Worm (Caenorhabditis elegans) whole organism, L4 larva: Measurements from ENCODE around the gene nspf-2.
"Not testable (repeated sequence)": the region's sequence is repeated elsewhere in the genome, so short reads cannot be mapped to it uniquely, and the experiment has no call there.

ENCODE experiments used
- F10B5.3 ChIP-seq: sonication (generic microtip); optimal IDR thresholded peaks from 2 replicates; lab custom pipeline; 2016; ENCODE audit warnings: mild to moderate bottlenecking, missing genetic modification characterization, missing compliant biosample characterization
- F49E8.2 ChIP-seq: sonication (generic microtip); optimal IDR thresholded peaks from 2 replicates; lab custom pipeline; 2016; ENCODE audit warnings: missing compliant biosample characterization, mild to moderate bottlenecking, missing genetic modification characterization, borderline replicate concordance
- Y48G9A.11 ChIP-seq: fragments of 200-800 bp; sonication (Bioruptor generic); IDR thresholded peaks from 2 replicates; pipeline ENCODE4 v1.3.6; 2022; ENCODE audit warnings: missing genetic modification reagents, missing genetic modification characterization, missing compliant biosample characterization
- aha-1 ChIP-seq: fragments of 150-350 bp; peaks from one replicate; lab custom pipeline; 2014; ENCODE audit warnings: missing biosample characterization, missing genetic modification characterization
- ama-1 ChIP-seq: fragments of 150-350 bp; optimal IDR thresholded peaks from 2 replicates; lab custom pipeline; 2014; ENCODE audit warnings: inconsistent platforms, mixed read lengths
- attf-4 ChIP-seq: sonication (generic microtip); optimal IDR thresholded peaks from 3 replicates; lab custom pipeline; 2017; ENCODE audit warnings: missing biosample characterization, missing genetic modification characterization
- ceh-28 ChIP-seq: fragments of 150-350 bp; optimal IDR thresholded peaks from 2 replicates; lab custom pipeline; 2014; ENCODE audit warnings: missing biosample characterization, missing genetic modification reagents, missing genetic modification characterization
- ceh-44 ChIP-seq: fragments of 200-800 bp; sonication (Bioruptor generic); IDR thresholded peaks from 2 replicates; pipeline ENCODE4 v1.3.6; 2022; ENCODE audit warnings: missing genetic modification reagents, missing genetic modification characterization, missing compliant biosample characterization
- ceh-62 ChIP-seq: sonication (generic microtip); optimal IDR thresholded peaks from 2 replicates; lab custom pipeline; 2017; ENCODE audit warnings: missing biosample characterization, missing genetic modification characterization
- daf-12 ChIP-seq: fragments of 150-350 bp; optimal IDR thresholded peaks from 2 replicates; lab custom pipeline; 2014; ENCODE audit warnings: missing biosample characterization, missing genetic modification reagents, missing genetic modification characterization
- daf-19 ChIP-seq: fragments of 200-800 bp; sonication (Bioruptor generic); conservative IDR thresholded peaks from 2 replicates; pipeline ENCODE4 v1.3.6; 2022; ENCODE audit warnings: missing genetic modification characterization, missing compliant biosample characterization
- daf-8 ChIP-seq: fragments of 200-800 bp; sonication (Bioruptor generic); IDR thresholded peaks from 2 replicates; pipeline ENCODE4 v1.3.6; 2022; ENCODE audit warnings: missing genetic modification characterization, missing compliant biosample characterization
- dmd-6 ChIP-seq: fragments of 200-800 bp; sonication (Bioruptor generic); IDR thresholded peaks from 2 replicates; pipeline ENCODE4 v1.3.6; 2022; ENCODE audit warnings: missing genetic modification reagents, missing genetic modification characterization, missing compliant biosample characterization
- dmd-8 ChIP-seq: fragments of 200-800 bp; sonication (Bioruptor generic); IDR thresholded peaks from 2 replicates; pipeline ENCODE4 v1.3.6; 2022; ENCODE audit warnings: missing genetic modification characterization, missing compliant biosample characterization
- duxl-1 ChIP-seq: sonication (generic microtip); optimal IDR thresholded peaks from 2 replicates; lab custom pipeline; 2016; ENCODE audit warnings: mild to moderate bottlenecking, missing genetic modification characterization, moderate library complexity, missing compliant biosample characterization; ENCODE audit not compliant: poor library complexity
- dve-1 ChIP-seq: sonication (generic microtip); optimal IDR thresholded peaks from 2 replicates; lab custom pipeline; 2017; ENCODE audit warnings: antibody characterized with exemption, mild to moderate bottlenecking, missing genetic modification characterization, missing compliant biosample characterization; ENCODE audit not compliant: insufficient read depth
- egl-27 ChIP-seq: sonication (generic microtip); optimal IDR thresholded peaks from 3 replicates; lab custom pipeline; 2017; ENCODE audit warnings: missing biosample characterization, missing genetic modification reagents, missing genetic modification characterization
- fos-1 ChIP-seq: fragments of 150-350 bp; optimal IDR thresholded peaks from 2 replicates; lab custom pipeline; 2014; ENCODE audit warnings: missing biosample characterization, missing genetic modification characterization
- hlh-11 ChIP-seq: fragments of 200-800 bp; sonication (Bioruptor generic); optimal IDR thresholded peaks from 2 replicates; lab custom pipeline; 2018; ENCODE audit warnings: mild to moderate bottlenecking, missing genetic modification characterization, missing compliant biosample characterization
- jun-1 ChIP-seq: fragments of 150-350 bp; optimal IDR thresholded peaks from 2 replicates; lab custom pipeline; 2014; ENCODE audit warnings: missing biosample characterization, missing genetic modification reagents, missing genetic modification characterization
- lim-7 ChIP-seq: fragments of 200-800 bp; sonication (Bioruptor generic); IDR thresholded peaks from 2 replicates; pipeline ENCODE4 v1.3.6; 2022; ENCODE audit warnings: missing genetic modification characterization, missing compliant biosample characterization
- lin-29 ChIP-seq: fragments of 200-800 bp; sonication (Bioruptor generic); IDR thresholded peaks from 2 replicates; pipeline ENCODE4 v1.3.6; 2022; ENCODE audit warnings: missing genetic modification reagents, missing genetic modification characterization, missing compliant biosample characterization
- lin-39 ChIP-seq: fragments of 150-350 bp; optimal IDR thresholded peaks from 2 replicates; lab custom pipeline; 2014; ENCODE audit warnings: missing biosample characterization, missing genetic modification reagents, missing genetic modification characterization
- lir-3 ChIP-seq: sonication (generic microtip); optimal IDR thresholded peaks from 2 replicates; lab custom pipeline; 2016; ENCODE audit warnings: mild to moderate bottlenecking, missing genetic modification characterization, missing compliant biosample characterization
- lsy-2 ChIP-seq, 2 experiments: fragments of 150-350 bp in 1 of 2; sonication (generic microtip) in 1 of 2; optimal IDR thresholded peaks; 2 replicates each; lab custom pipeline; 2014 to 2017; ENCODE audit warnings: missing biosample characterization in 2 of 2, missing genetic modification characterization in 2 of 2
- madf-5 ChIP-seq, 2 experiments: fragments of 200-800 bp; sonication (Bioruptor generic); IDR thresholded peaks; 2 replicates each; pipeline ENCODE4 v1.3.6; 2022; ENCODE audit warnings: missing compliant biosample characterization in 2 of 2, missing genetic modification characterization in 2 of 2
- mdl-1 ChIP-seq, 2 experiments: fragments of 150-350 bp in 1 of 2; sonication (generic microtip) in 1 of 2; optimal IDR thresholded peaks; 2 replicates each; lab custom pipeline; 2014 to 2017; ENCODE audit warnings: missing biosample characterization in 2 of 2, missing genetic modification characterization in 2 of 2
- mxl-2 ChIP-seq: fragments of 200-800 bp; sonication (Bioruptor generic); conservative IDR thresholded peaks from 2 replicates; pipeline ENCODE4 v1.3.6; 2022; ENCODE audit warnings: missing genetic modification reagents, missing genetic modification characterization, missing compliant biosample characterization
- nhr-10 ChIP-seq: fragments of 150-350 bp; optimal IDR thresholded peaks from 2 replicates; lab custom pipeline; 2014; ENCODE audit warnings: missing biosample characterization, missing genetic modification characterization
- nhr-102 ChIP-seq: sonication (generic microtip); optimal IDR thresholded peaks from 2 replicates; lab custom pipeline; 2016; ENCODE audit warnings: mild to moderate bottlenecking, missing genetic modification characterization, moderate library complexity, missing compliant biosample characterization
- nhr-28 ChIP-seq: fragments of 150-350 bp; optimal IDR thresholded peaks from 2 replicates; lab custom pipeline; 2014; ENCODE audit warnings: missing biosample characterization, missing genetic modification characterization
- nhr-42 ChIP-seq: fragments of 200-800 bp; sonication (Bioruptor generic); IDR thresholded peaks from 2 replicates; pipeline ENCODE4 v1.3.6; 2022; ENCODE audit warnings: missing genetic modification characterization, missing compliant biosample characterization
- nhr-48 ChIP-seq: sonication (generic microtip); optimal IDR thresholded peaks from 2 replicates; lab custom pipeline; 2016; ENCODE audit warnings: mild to moderate bottlenecking, missing genetic modification characterization, missing compliant biosample characterization
- nhr-77 ChIP-seq: fragments of 150-350 bp; optimal IDR thresholded peaks from 2 replicates; lab custom pipeline; 2014; ENCODE audit warnings: missing biosample characterization, missing genetic modification characterization
- php-3 ChIP-seq: fragments of 200-800 bp; sonication (Bioruptor generic); IDR thresholded peaks from 2 replicates; pipeline ENCODE4 v1.3.6; 2022; ENCODE audit warnings: missing genetic modification reagents, missing genetic modification characterization, missing compliant biosample characterization
- pqm-1 ChIP-seq: sonication (generic microtip); optimal IDR thresholded peaks from 2 replicates; lab custom pipeline; 2017; ENCODE audit warnings: missing biosample characterization, missing genetic modification characterization
- set-16 ChIP-seq: fragments of 200-800 bp; sonication (Bioruptor generic); IDR thresholded peaks from 2 replicates; pipeline ENCODE4 v1.3.6; 2022; ENCODE audit warnings: missing genetic modification reagents, missing genetic modification characterization, missing compliant biosample characterization
- skn-1 ChIP-seq: fragments of 150-350 bp; optimal IDR thresholded peaks from 2 replicates; lab custom pipeline; 2014; ENCODE audit warnings: missing biosample characterization, missing genetic modification characterization
- spr-1 ChIP-seq: sonication (generic microtip); optimal IDR thresholded peaks from 2 replicates; lab custom pipeline; 2016; ENCODE audit warnings: mild to moderate bottlenecking, missing genetic modification characterization, missing compliant biosample characterization
- tag-97 ChIP-seq: fragments of 200-800 bp; sonication (Bioruptor generic); IDR thresholded peaks from 2 replicates; pipeline ENCODE4 v1.3.6; 2022; ENCODE audit warnings: missing genetic modification characterization, missing compliant biosample characterization
- tra-1 ChIP-seq: fragments of 200-800 bp; sonication (Bioruptor generic); IDR thresholded peaks from 2 replicates; pipeline ENCODE4 v1.3.6; 2022; ENCODE audit warnings: missing genetic modification reagents, missing genetic modification characterization, missing compliant biosample characterization
- unc-130 ChIP-seq: sonication (generic microtip); optimal IDR thresholded peaks from 2 replicates; lab custom pipeline; 2016; ENCODE audit warnings: missing genetic modification reagents, missing genetic modification characterization, missing compliant biosample characterization
- vab-7 ChIP-seq: fragments of 200-800 bp; sonication (Bioruptor generic); IDR thresholded peaks from 2 replicates; pipeline ENCODE4 v1.3.6; 2022; ENCODE audit warnings: missing genetic modification reagents, missing genetic modification characterization, missing compliant biosample characterization
- zag-1 ChIP-seq: fragments of 150-350 bp; optimal IDR thresholded peaks from 2 replicates; lab custom pipeline; 2014; ENCODE audit warnings: missing biosample characterization, missing genetic modification characterization
- ztf-11 ChIP-seq: fragments of 150-350 bp; optimal IDR thresholded peaks from 2 replicates; lab custom pipeline; 2014; ENCODE audit warnings: missing biosample characterization, missing genetic modification characterization

nspf-2 gene

ce11 chrII:2665606-2666005, 23.1 kb upstream of the nspf-2 start, which contains the start of gene F22E5.22:
F22E5.22 (plus strand) TSS chrII:2665906.
- no peak for TF ChIP-seq nhr-42 (GFP tag; lab: Robert Waterston, UW)
- no peak for TF ChIP-seq set-16 (GFP tag; lab: Robert Waterston, UW)
- TF ChIP-seq attf-4 (tag; lab: Kevin White, UChicago), result no peak

ce11 chrII:2672320-2672719, 16.4 kb upstream of the nspf-2 start, which contains the start of gene sri-57:
sri-57 (minus strand) TSS chrII:2672420.
- not testable (repeated sequence) for TF ChIP-seq F10B5.3, ztf-11, lir-3 (tag; lab: Kevin White, UChicago)
- TF ChIP-seq, all 104 proteins: peak for 0; not testable (repeated sequence) for 104

ce11 chrII:2673534-2673933, 15.2 kb upstream of the nspf-2 start, which contains the start of the genes F22E5.20 and F22E5.1:
F22E5.20 (minus strand) TSS chrII:2673634.
F22E5.1 (plus strand) TSS chrII:2673775.
- TF ChIP-seq dmd-8; dve-1 (tag; lab: Kevin White, UChicago); Y48G9A.11: not testable (repeated sequence)
- TF ChIP-seq, all 104 proteins: peak for 0; not testable (repeated sequence) for 104

ce11 chrII:2677534-2678168, 11.1 kb upstream of the nspf-2 start, which contains the start of gene F22E5.17:
F22E5.17 (plus strand) TSS chrII:2678041.
- peak; percentile 94 for TF ChIP-seq pqm-1 (tag; lab: Kevin White, UChicago)
- no peak for TF ChIP-seq lin-29 (GFP tag; lab: Robert Waterston, UW)
- TF ChIP-seq unc-130 (GFP tag; lab: Kevin White, UChicago), result no peak
- TF ChIP-seq lim-7 (GFP tag; lab: Robert Waterston, UW), result no peak
- no peak for TF ChIP-seq daf-8 (GFP tag; lab: Robert Waterston, UW)
- TF ChIP-seq nhr-77, result peak; percentile 7
- no peak for TF ChIP-seq tag-97 (GFP tag; lab: Robert Waterston, UW)
- TF ChIP-seq tra-1 (GFP tag; lab: Robert Waterston, UW), result no peak
- no peak for TF ChIP-seq lsy-2 (tag; optimal IDR thresholded peaks at IDR 0.05; lab: Kevin White, UChicago)
- no peak for TF ChIP-seq skn-1
- peak; percentile 63 for TF ChIP-seq hlh-11 (tag; lab: Kevin White, UChicago)
- TF ChIP-seq ceh-28 (tag; lab: Kevin White, UChicago), result no peak
- peak; percentile 48; the same call in 1 of the 2 replicates for TF ChIP-seq php-3
- TF ChIP-seq ceh-62 (tag; lab: Kevin White, UChicago), result no peak
- TF ChIP-seq nhr-48 (tag; lab: Kevin White, UChicago), result peak; percentile 33
- TF ChIP-seq aha-1 (tag; lab: Kevin White, UChicago), result no peak
- no peak for TF ChIP-seq jun-1 (tag; lab: Kevin White, UChicago)
- no peak for TF ChIP-seq mdl-1 (tag; optimal IDR thresholded peaks at IDR 0.05; lab: Kevin White, UChicago)
- no peak for TF ChIP-seq mxl-2 (GFP tag; lab: Robert Waterston, UW)
- TF ChIP-seq dmd-8, result no peak
- TF ChIP-seq vab-7 (GFP tag; lab: Robert Waterston, UW), result no peak
- TF ChIP-seq madf-5 (GFP tag; IDR thresholded peaks at IDR 0.05; lab: Robert Waterston, UW), result no peak
- TF ChIP-seq ceh-44 (GFP tag; lab: Robert Waterston, UW), result no peak
- no peak for TF ChIP-seq spr-1
- no peak for TF ChIP-seq attf-4 (tag; lab: Kevin White, UChicago)
- no peak for TF ChIP-seq fos-1 (tag; lab: Kevin White, UChicago)
- peak; percentile 88 for TF ChIP-seq nhr-28 (tag; lab: Kevin White, UChicago)
- no peak for TF ChIP-seq lin-39 (tag; lab: Kevin White, UChicago)
- TF ChIP-seq nhr-10 (tag; lab: Kevin White, UChicago), result no peak
- no peak for TF ChIP-seq zag-1 (tag; lab: Kevin White, UChicago)
- TF ChIP-seq F49E8.2 (tag; lab: Kevin White, UChicago), result no peak
- TF ChIP-seq egl-27, result no peak
- no peak for TF ChIP-seq ama-1 (lab: Kevin White, UChicago)
- TF ChIP-seq daf-12, result no peak
- no peak for TF ChIP-seq duxl-1
- TF ChIP-seq dmd-6 (GFP tag; lab: Robert Waterston, UW), result peak; percentile 92
- TF ChIP-seq daf-19 (GFP tag; lab: Robert Waterston, UW), result no peak
- peak; percentile 22 for TF ChIP-seq nhr-102
